Fruit fly (Drosophila melanogaster): ENCODE measurements around the gene CG43169.
A peak's percentile ranks its signal among the peaks of the same experiment; 100 is the strongest.

The CG43169 gene

dm6 chr3L:8841757-8842156 is 46.7 kb downstream of the CG43169 start (continued):
- TF ChIP-seq p53 (GFP tag; optimal IDR thresholded peaks at IDR 0.05) = no peak
- TF ChIP-seq fru (optimal IDR thresholded peaks at IDR 0.05) = no peak
- TF ChIP-seq CG30403 (GFP tag; optimal IDR thresholded peaks at IDR 0.05) = peak; percentile 75
- no peak for TF ChIP-seq CG7271 (tag; optimal IDR thresholded peaks at IDR 0.05)
- TF ChIP-seq CG30431 (GFP tag; optimal IDR thresholded peaks at IDR 0.05) = peak; percentile 55
- peak; percentile 84 for TF ChIP-seq CG15269 (tag; optimal IDR thresholded peaks at IDR 0.05)
- TF ChIP-seq org-1 (GFP tag; optimal IDR thresholded peaks at IDR 0.05) = peak; percentile 72
- TF ChIP-seq fd3F (GFP tag; optimal IDR thresholded peaks at IDR 0.05) = peak; percentile 68
- TF ChIP-seq CG5953 (GFP tag; IDR thresholded peaks at IDR 0.05) = peak; percentile 66
- no peak for TF ChIP-seq sima (GFP tag; optimal IDR thresholded peaks at IDR 0.05)
- TF ChIP-seq CG4282 (GFP tag; optimal IDR thresholded peaks at IDR 0.05) = no peak
- peak; percentile 81 for TF ChIP-seq unpg (GFP tag; optimal IDR thresholded peaks at IDR 0.05)
- no peak for TF ChIP-seq CG33557 (GFP tag; optimal IDR thresholded peaks at IDR 0.05)
- TF ChIP-seq CG11504 (tag; optimal IDR thresholded peaks at IDR 0.05) = peak; percentile 87
- peak; percentile 52; the same call in 1 of the 3 replicates for TF ChIP-seq CG6175 (GFP tag; IDR thresholded peaks at IDR 0.05)
- peak; percentile 37 for TF ChIP-seq Lhr (GFP tag; optimal IDR thresholded peaks at IDR 0.05)
- peak; percentile 69; the same call in 1 of the 3 replicates for TF ChIP-seq CG34422 (GFP tag; IDR thresholded peaks at IDR 0.05)
- TF ChIP-seq dpn (GFP tag; optimal IDR thresholded peaks at IDR 0.05) = peak; percentile 72 to 75
- peak; percentile 80 for TF ChIP-seq CG4424 (GFP tag; optimal IDR thresholded peaks at IDR 0.05)
- no peak for TF ChIP-seq Dll (GFP tag; IDR thresholded peaks at IDR 0.05; ENCODE audit: partially characterized antibody)
- TF ChIP-seq CG13624 (GFP tag; optimal IDR thresholded peaks at IDR 0.05) = peak; percentile 48
- peak; percentile 80 for TF ChIP-seq Rx (GFP tag; IDR thresholded peaks at IDR 0.05)
- TF ChIP-seq mam (GFP tag; optimal IDR thresholded peaks at IDR 0.05) = peak; percentile 74
- TF ChIP-seq CG2199 (GFP tag; IDR thresholded peaks at IDR 0.05) = 0 out of 3 replicates have a peak, but pooled peaks have one; percentile 79
- no peak for TF ChIP-seq luna (GFP tag; optimal IDR thresholded peaks at IDR 0.05)
- TF ChIP-seq CG11696 (GFP tag; IDR thresholded peaks at IDR 0.05) = peak; percentile 57
- no peak for TF ChIP-seq ro (GFP tag; IDR thresholded peaks at IDR 0.05)
- TF ChIP-seq psq (GFP tag; optimal IDR thresholded peaks at IDR 0.05) = no peak
- TF ChIP-seq chm (GFP tag; IDR thresholded peaks at IDR 0.05) = peak; percentile 83
- peak; percentile 85 for TF ChIP-seq ci (GFP tag; IDR thresholded peaks at IDR 0.05)
- no peak for TF ChIP-seq CG15073 (GFP tag; optimal IDR thresholded peaks at IDR 0.05)
- TF ChIP-seq CG14710 (tag; optimal IDR thresholded peaks at IDR 0.05) = peak; percentile 57
- TF ChIP-seq mld (GFP tag; IDR thresholded peaks at IDR 0.05; ENCODE audit: partially characterized antibody) = no peak
- TF ChIP-seq CG1603 (tag; optimal IDR thresholded peaks at IDR 0.05) = peak; percentile 78
- peak; percentile 55 for TF ChIP-seq CG11398 (GFP tag; optimal IDR thresholded peaks at IDR 0.05)
- TF ChIP-seq CG8359 (GFP tag; optimal IDR thresholded peaks at IDR 0.05; ENCODE audit: borderline replicate concordance) = peak; percentile 33
- peak; percentile 49 for TF ChIP-seq CG6683 (GFP tag; optimal IDR thresholded peaks at IDR 0.05)
- no peak for TF ChIP-seq CG17186 (GFP tag; optimal IDR thresholded peaks at IDR 0.05)
- TF ChIP-seq Dp (GFP tag; optimal IDR thresholded peaks at IDR 0.05) = no peak
- TF ChIP-seq CG11085 (GFP tag; IDR thresholded peaks at IDR 0.05) = peak; percentile 25; the same call in 1 of the 2 replicates
- peak; percentile 75 for TF ChIP-seq tap (tag; optimal IDR thresholded peaks at IDR 0.05)
- no peak for TF ChIP-seq YL-1 (GFP tag; optimal IDR thresholded peaks at IDR 0.05)
- TF ChIP-seq CG7786 (GFP tag; optimal IDR thresholded peaks at IDR 0.05) = peak; percentile 61
- TF ChIP-seq CG32772 (GFP tag; IDR thresholded peaks at IDR 0.05) = peak; percentile 74
- TF ChIP-seq CG17385 (GFP tag; optimal IDR thresholded peaks at IDR 0.05) = peak; percentile 67
- TF ChIP-seq Dad (GFP tag; optimal IDR thresholded peaks at IDR 0.05) = peak; percentile 46
- no peak for TF ChIP-seq hth (optimal IDR thresholded peaks at IDR 0.05)
- TF ChIP-seq cwo (GFP tag; optimal IDR thresholded peaks at IDR 0.05) = peak; percentile 74
- no peak for TF ChIP-seq Sry-β (GFP tag; optimal IDR thresholded peaks at IDR 0.05)
- TF ChIP-seq CG31441 (GFP tag; IDR thresholded peaks at IDR 0.05) = peak; percentile 80
- TF ChIP-seq NC2β (GFP tag; optimal IDR thresholded peaks at IDR 0.05) = peak; percentile 55
- TF ChIP-seq CG10274 (GFP tag; optimal IDR thresholded peaks at IDR 0.05) = peak; percentile 27

Data from whole organism, embryonic.